Worm (Caenorhabditis elegans) whole organism, mixed stage, embryonic: ENCODE data around the gene usip-1.

ENCODE experiments used
- M03D4.4 ChIP-seq: sonication (generic microtip); optimal IDR thresholded peaks from 2 replicates; lab custom pipeline; 2017; ENCODE audit warnings: mild to moderate bottlenecking, missing genetic modification characterization, missing compliant biosample characterization
- blmp-1 ChIP-seq: fragments of 150-350 bp; optimal IDR thresholded peaks from 2 replicates; lab custom pipeline; 2014; ENCODE audit warnings: missing biosample characterization, missing genetic modification characterization
- ceh-39 ChIP-seq: fragments of 150-350 bp; optimal IDR thresholded peaks from 2 replicates; lab custom pipeline; 2014; ENCODE audit warnings: missing biosample characterization, missing genetic modification characterization
- ceh-83 ChIP-seq: fragments of 200-800 bp; sonication (Bioruptor generic); optimal IDR thresholded peaks from 2 replicates; lab custom pipeline; 2018; ENCODE audit warnings: mild to moderate bottlenecking, missing genetic modification characterization, missing compliant biosample characterization
- ces-1 ChIP-seq: fragments of 150-350 bp; optimal IDR thresholded peaks from 2 replicates; lab custom pipeline; 2014; ENCODE audit warnings: missing biosample characterization, missing genetic modification reagents, missing genetic modification characterization
- cnd-1 ChIP-seq: fragments of 200-800 bp; sonication (Bioruptor generic); optimal IDR thresholded peaks from 2 replicates; lab custom pipeline; 2018; ENCODE audit warnings: mild to moderate bottlenecking, missing genetic modification characterization, missing compliant biosample characterization
- drap-1 ChIP-seq: fragments of 200-800 bp; sonication (Bioruptor generic); optimal IDR thresholded peaks from 3 replicates; lab custom pipeline; 2018; ENCODE audit warnings: mild to moderate bottlenecking, missing genetic modification characterization, missing compliant biosample characterization
- elt-1 ChIP-seq: sonication (generic microtip); optimal IDR thresholded peaks from 2 replicates; lab custom pipeline; 2017; ENCODE audit warnings: missing genetic modification characterization, mild to moderate bottlenecking, missing compliant biosample characterization, antibody characterized with exemption, moderate library complexity, borderline replicate concordance; ENCODE audit not compliant: insufficient read depth
- elt-3 ChIP-seq: fragments of 150-350 bp; optimal IDR thresholded peaks from 2 replicates; lab custom pipeline; 2014; ENCODE audit warnings: missing biosample characterization, missing genetic modification characterization
- flh-1 ChIP-seq: fragments of 200-800 bp; sonication (Bioruptor generic); optimal IDR thresholded peaks from 2 replicates; lab custom pipeline; 2018; ENCODE audit warnings: mild to moderate bottlenecking, missing genetic modification characterization, moderate library complexity, missing compliant biosample characterization
- ham-2 ChIP-seq: fragments of 200-800 bp; sonication (Bioruptor generic); optimal IDR thresholded peaks from 2 replicates; lab custom pipeline; 2018; ENCODE audit warnings: mild to moderate bottlenecking, missing genetic modification characterization, missing compliant biosample characterization
- hlh-1 ChIP-seq: fragments of 150-350 bp; optimal IDR thresholded peaks from 2 replicates; lab custom pipeline; 2014; ENCODE audit warnings: missing biosample characterization, missing genetic modification reagents, missing genetic modification characterization
- lin-13 ChIP-seq: fragments of 150-350 bp; optimal IDR thresholded peaks from 2 replicates; lab custom pipeline; 2014; ENCODE audit warnings: missing biosample characterization, missing genetic modification characterization
- lin-32 ChIP-seq: fragments of 200-800 bp; sonication (Bioruptor generic); optimal IDR thresholded peaks from 2 replicates; lab custom pipeline; 2018; ENCODE audit warnings: mild to moderate bottlenecking, missing genetic modification characterization, missing compliant biosample characterization
- lsy-2 ChIP-seq: fragments of 150-350 bp; optimal IDR thresholded peaks from 2 replicates; lab custom pipeline; 2014; ENCODE audit warnings: missing biosample characterization, missing genetic modification characterization
- mab-5 ChIP-seq: fragments of 150-350 bp; optimal IDR thresholded peaks from 2 replicates; lab custom pipeline; 2014; ENCODE audit warnings: missing biosample characterization, missing genetic modification characterization
- mep-1 ChIP-seq: fragments of 150-350 bp; optimal IDR thresholded peaks from 2 replicates; lab custom pipeline; 2017; ENCODE audit warnings: missing biosample characterization, missing genetic modification reagents, missing genetic modification characterization, inconsistent platforms
- mls-2 ChIP-seq: sonication (generic microtip); optimal IDR thresholded peaks from 2 replicates; lab custom pipeline; 2016; ENCODE audit warnings: mild to moderate bottlenecking, missing genetic modification characterization, moderate library complexity, missing compliant biosample characterization
- nhr-12 ChIP-seq: fragments of 150-350 bp; optimal IDR thresholded peaks from 2 replicates; lab custom pipeline; 2014; ENCODE audit warnings: missing biosample characterization, missing genetic modification characterization
- nhr-2 ChIP-seq: fragments of 150-350 bp; optimal IDR thresholded peaks from 2 replicates; lab custom pipeline; 2014; ENCODE audit warnings: missing biosample characterization, missing genetic modification characterization
- nhr-237 ChIP-seq: fragments of 150-350 bp; optimal IDR thresholded peaks from 2 replicates; lab custom pipeline; 2014; ENCODE audit warnings: missing biosample characterization, missing genetic modification characterization
- nhr-76 ChIP-seq: sonication (generic microtip); optimal IDR thresholded peaks from 2 replicates; lab custom pipeline; 2017; ENCODE audit warnings: missing biosample characterization, missing genetic modification characterization
- pha-4 ChIP-seq: fragments of 150-350 bp; optimal IDR thresholded peaks from 2 replicates; lab custom pipeline; 2018; ENCODE audit warnings: missing biosample characterization, missing genetic modification reagents, missing genetic modification characterization
- sem-2 ChIP-seq: fragments of 200-800 bp; sonication (Bioruptor generic); optimal IDR thresholded peaks from 2 replicates; lab custom pipeline; 2018; ENCODE audit warnings: mild to moderate bottlenecking, missing genetic modification characterization, missing compliant biosample characterization
- snpc-4 ChIP-seq: fragments of 150-350 bp; optimal IDR thresholded peaks from 2 replicates; lab custom pipeline; 2014; ENCODE audit warnings: missing biosample characterization, missing genetic modification characterization
- sptf-1 ChIP-seq: sonication (generic microtip); optimal IDR thresholded peaks from 2 replicates; lab custom pipeline; 2017; ENCODE audit warnings: mild to moderate bottlenecking, missing genetic modification characterization, moderate library complexity, missing compliant biosample characterization
- tbx-8 ChIP-seq: fragments of 200-800 bp; sonication (Bioruptor generic); optimal IDR thresholded peaks from 2 replicates; lab custom pipeline; 2018; ENCODE audit warnings: mild to moderate bottlenecking, missing genetic modification characterization, moderate library complexity, missing compliant biosample characterization
- unc-39 ChIP-seq: fragments of 150-350 bp; optimal IDR thresholded peaks from 2 replicates; lab custom pipeline; 2014; ENCODE audit warnings: missing biosample characterization, missing genetic modification characterization
- zip-8 ChIP-seq: fragments of 150-350 bp; optimal IDR thresholded peaks from 2 replicates; lab custom pipeline; 2014; ENCODE audit warnings: missing biosample characterization, missing genetic modification characterization
- ztf-11 ChIP-seq: fragments of 150-350 bp; optimal IDR thresholded peaks from 2 replicates; lab custom pipeline; 2014; ENCODE audit warnings: missing biosample characterization, missing genetic modification characterization

usip-1 gene

ce11 chrV:12192129-12192528, 8.1 kb upstream of the usip-1 start, which contains the start of gene rnp-1:
Gene rnp-1 (plus strand): TSS chrV:12192273.
- TF ChIP-seq ceh-39 (tag; lab: Kevin White, UChicago) (no peak), lin-13 (tag; lab: Kevin White, UChicago) (no peak), ceh-83 (no peak), cnd-1 (no peak), mls-2 (tag; lab: Kevin White, UChicago) (no peak), snpc-4 (no peak), zip-8 (tag; lab: Kevin White, UChicago) (no peak), tbx-8 (GFP tag; lab: Kevin White, UChicago) (no peak), blmp-1 (tag; lab: Kevin White, UChicago) (no peak), mab-5 (tag; lab: Kevin White, UChicago) (no peak), M03D4.4 (tag; lab: Kevin White, UChicago) (no peak), hlh-1 (tag; lab: Kevin White, UChicago) (no peak)
- TF ChIP-seq, all 35 proteins: peak for 0

ce11 chrV:12190943-12191569, 7.1 kb upstream of the usip-1 start, which contains the start of gene dpy-30:
Gene dpy-30 (plus strand): TSS chrV:12191519.
- TF ChIP-seq mep-1 (tag; lab: Kevin White, UChicago) (peak; percentile 42), ceh-83 (no peak), zip-8 (tag; lab: Kevin White, UChicago) (no peak), nhr-237 (tag; lab: Kevin White, UChicago) (peak; percentile 35), lsy-2 (tag; lab: Kevin White, UChicago) (peak; percentile 95), nhr-2 (tag; lab: Kevin White, UChicago) (no peak), tbx-8 (GFP tag; lab: Kevin White, UChicago) (no peak), hlh-1 (tag; lab: Kevin White, UChicago) (no peak), ceh-39 (tag; lab: Kevin White, UChicago) (peak; percentile 74), ces-1 (peak; percentile 55), lin-13 (tag; lab: Kevin White, UChicago) (peak; percentile 52), pha-4 (tag; lab: Kevin White, UChicago) (peak; percentile 89)
- TF ChIP-seq, all 35 proteins: peak for 7

- TF ChIP-seq nhr-76 (tag; lab: Kevin White, UChicago) = no peak
- TF ChIP-seq ztf-11 (tag; lab: Kevin White, UChicago) = no peak
- no peak for TF ChIP-seq lin-32 (GFP tag; lab: Kevin White, UChicago)
- no peak for TF ChIP-seq elt-1
- no peak for TF ChIP-seq nhr-12 (tag; lab: Kevin White, UChicago)
Measured at ce11 chrV:12188830-12189229, 4.8 kb upstream of the usip-1 start.

ce11 chrV:12187344-12187743, 3.4 kb upstream of the usip-1 start, which contains the start of gene ZK863.8:
Gene ZK863.8 (minus strand): TSS chrV:12187516.
- no peak for TF ChIP-seq sem-2 (GFP tag; lab: Kevin White, UChicago)
- no peak for TF ChIP-seq elt-3 (tag; lab: Kevin White, UChicago)
- TF ChIP-seq ham-2 (GFP tag; lab: Kevin White, UChicago) = no peak
- TF ChIP-seq lin-13 (tag; lab: Kevin White, UChicago) = no peak
- TF ChIP-seq hlh-1 (tag; lab: Kevin White, UChicago) = no peak
- no peak for TF ChIP-seq unc-39 (tag; lab: Kevin White, UChicago)
- no peak for TF ChIP-seq ceh-83
- no peak for TF ChIP-seq lsy-2 (tag; lab: Kevin White, UChicago)
- TF ChIP-seq pha-4 (tag; lab: Kevin White, UChicago) = no peak
- TF ChIP-seq sptf-1 (tag; lab: Kevin White, UChicago) = no peak
- TF ChIP-seq lin-32 (GFP tag; lab: Kevin White, UChicago) = no peak

- TF ChIP-seq ceh-39 (tag; lab: Kevin White, UChicago) = no peak
- no peak for TF ChIP-seq drap-1
- TF ChIP-seq pha-4 (tag; lab: Kevin White, UChicago) = peak; percentile 15
- TF ChIP-seq cnd-1 = no peak
- TF ChIP-seq sem-2 (GFP tag; lab: Kevin White, UChicago) = no peak
- TF ChIP-seq lin-13 (tag; lab: Kevin White, UChicago) = no peak
- peak; percentile 39 for TF ChIP-seq lsy-2 (tag; lab: Kevin White, UChicago)
- no peak for TF ChIP-seq flh-1 (GFP tag; lab: Kevin White, UChicago)
- TF ChIP-seq ztf-11 (tag; lab: Kevin White, UChicago) = no peak
- TF ChIP-seq mab-5 (tag; lab: Kevin White, UChicago) = no peak
- TF ChIP-seq, all 35 proteins: peak for 2
Measured at ce11 chrV:12184308-12184999, 460 bp upstream of the usip-1 start, which contains the start of gene srd-4. Gene srd-4 (plus strand): TSS chrV:12184949.
